Worm (Caenorhabditis elegans) whole organism, mixed stage, embryonic: ENCODE results near the gene F49C5.16.

ENCODE experiments used
- M03D4.4 ChIP-seq: sonication (generic microtip); optimal IDR thresholded peaks from 2 replicates; lab custom pipeline; 2017; ENCODE audit warnings: mild to moderate bottlenecking, missing genetic modification characterization, missing compliant biosample characterization
- bed-3 ChIP-seq: fragments of 200-800 bp; sonication (Bioruptor generic); optimal IDR thresholded peaks from 3 replicates; lab custom pipeline; 2018; ENCODE audit warnings: mild to moderate bottlenecking, missing genetic modification characterization, moderate library complexity, missing compliant biosample characterization
- blmp-1 ChIP-seq: fragments of 150-350 bp; optimal IDR thresholded peaks from 2 replicates; lab custom pipeline; 2014; ENCODE audit warnings: missing biosample characterization, missing genetic modification characterization
- ceh-39 ChIP-seq: fragments of 150-350 bp; optimal IDR thresholded peaks from 2 replicates; lab custom pipeline; 2014; ENCODE audit warnings: missing biosample characterization, missing genetic modification characterization
- ceh-43 ChIP-seq: fragments of 200-800 bp; sonication (Bioruptor generic); optimal IDR thresholded peaks from 2 replicates; lab custom pipeline; 2018; ENCODE audit warnings: mild to moderate bottlenecking, missing genetic modification characterization, moderate library complexity, missing compliant biosample characterization
- ceh-83 ChIP-seq: fragments of 200-800 bp; sonication (Bioruptor generic); optimal IDR thresholded peaks from 2 replicates; lab custom pipeline; 2018; ENCODE audit warnings: mild to moderate bottlenecking, missing genetic modification characterization, missing compliant biosample characterization
- ces-1 ChIP-seq: fragments of 150-350 bp; optimal IDR thresholded peaks from 2 replicates; lab custom pipeline; 2014; ENCODE audit warnings: missing biosample characterization, missing genetic modification reagents, missing genetic modification characterization
- cnd-1 ChIP-seq: fragments of 200-800 bp; sonication (Bioruptor generic); optimal IDR thresholded peaks from 2 replicates; lab custom pipeline; 2018; ENCODE audit warnings: mild to moderate bottlenecking, missing genetic modification characterization, missing compliant biosample characterization
- drap-1 ChIP-seq: fragments of 200-800 bp; sonication (Bioruptor generic); optimal IDR thresholded peaks from 3 replicates; lab custom pipeline; 2018; ENCODE audit warnings: mild to moderate bottlenecking, missing genetic modification characterization, missing compliant biosample characterization
- elt-1 ChIP-seq: sonication (generic microtip); optimal IDR thresholded peaks from 2 replicates; lab custom pipeline; 2017; ENCODE audit warnings: missing genetic modification characterization, mild to moderate bottlenecking, missing compliant biosample characterization, antibody characterized with exemption, moderate library complexity, borderline replicate concordance; ENCODE audit not compliant: insufficient read depth
- elt-3 ChIP-seq: fragments of 150-350 bp; optimal IDR thresholded peaks from 2 replicates; lab custom pipeline; 2014; ENCODE audit warnings: missing biosample characterization, missing genetic modification characterization
- flh-1 ChIP-seq: fragments of 200-800 bp; sonication (Bioruptor generic); optimal IDR thresholded peaks from 2 replicates; lab custom pipeline; 2018; ENCODE audit warnings: mild to moderate bottlenecking, missing genetic modification characterization, moderate library complexity, missing compliant biosample characterization
- hlh-1 ChIP-seq: fragments of 150-350 bp; optimal IDR thresholded peaks from 2 replicates; lab custom pipeline; 2014; ENCODE audit warnings: missing biosample characterization, missing genetic modification reagents, missing genetic modification characterization
- lin-13 ChIP-seq: fragments of 150-350 bp; optimal IDR thresholded peaks from 2 replicates; lab custom pipeline; 2014; ENCODE audit warnings: missing biosample characterization, missing genetic modification characterization
- lin-32 ChIP-seq: fragments of 200-800 bp; sonication (Bioruptor generic); optimal IDR thresholded peaks from 2 replicates; lab custom pipeline; 2018; ENCODE audit warnings: mild to moderate bottlenecking, missing genetic modification characterization, missing compliant biosample characterization
- lsy-2 ChIP-seq: fragments of 150-350 bp; optimal IDR thresholded peaks from 2 replicates; lab custom pipeline; 2014; ENCODE audit warnings: missing biosample characterization, missing genetic modification characterization
- mab-5 ChIP-seq: fragments of 150-350 bp; optimal IDR thresholded peaks from 2 replicates; lab custom pipeline; 2014; ENCODE audit warnings: missing biosample characterization, missing genetic modification characterization
- mep-1 ChIP-seq: fragments of 150-350 bp; optimal IDR thresholded peaks from 2 replicates; lab custom pipeline; 2017; ENCODE audit warnings: missing biosample characterization, missing genetic modification reagents, missing genetic modification characterization, inconsistent platforms
- nhr-12 ChIP-seq: fragments of 150-350 bp; optimal IDR thresholded peaks from 2 replicates; lab custom pipeline; 2014; ENCODE audit warnings: missing biosample characterization, missing genetic modification characterization
- nhr-2 ChIP-seq: fragments of 150-350 bp; optimal IDR thresholded peaks from 2 replicates; lab custom pipeline; 2014; ENCODE audit warnings: missing biosample characterization, missing genetic modification characterization
- nhr-76 ChIP-seq: sonication (generic microtip); optimal IDR thresholded peaks from 2 replicates; lab custom pipeline; 2017; ENCODE audit warnings: missing biosample characterization, missing genetic modification characterization
- pha-4 ChIP-seq: fragments of 150-350 bp; optimal IDR thresholded peaks from 2 replicates; lab custom pipeline; 2018; ENCODE audit warnings: missing biosample characterization, missing genetic modification reagents, missing genetic modification characterization
- sem-2 ChIP-seq: fragments of 200-800 bp; sonication (Bioruptor generic); optimal IDR thresholded peaks from 2 replicates; lab custom pipeline; 2018; ENCODE audit warnings: mild to moderate bottlenecking, missing genetic modification characterization, missing compliant biosample characterization
- snpc-4 ChIP-seq: fragments of 150-350 bp; optimal IDR thresholded peaks from 2 replicates; lab custom pipeline; 2014; ENCODE audit warnings: missing biosample characterization, missing genetic modification characterization
- sptf-1 ChIP-seq: sonication (generic microtip); optimal IDR thresholded peaks from 2 replicates; lab custom pipeline; 2017; ENCODE audit warnings: mild to moderate bottlenecking, missing genetic modification characterization, moderate library complexity, missing compliant biosample characterization
- tbx-8 ChIP-seq: fragments of 200-800 bp; sonication (Bioruptor generic); optimal IDR thresholded peaks from 2 replicates; lab custom pipeline; 2018; ENCODE audit warnings: mild to moderate bottlenecking, missing genetic modification characterization, moderate library complexity, missing compliant biosample characterization
- unc-39 ChIP-seq: fragments of 150-350 bp; optimal IDR thresholded peaks from 2 replicates; lab custom pipeline; 2014; ENCODE audit warnings: missing biosample characterization, missing genetic modification characterization
- unc-62 ChIP-seq: fragments of 150-350 bp; optimal IDR thresholded peaks from 2 replicates; lab custom pipeline; 2014; ENCODE audit warnings: missing biosample characterization, missing genetic modification reagents, missing genetic modification characterization
- zip-8 ChIP-seq: fragments of 150-350 bp; optimal IDR thresholded peaks from 2 replicates; lab custom pipeline; 2014; ENCODE audit warnings: missing biosample characterization, missing genetic modification characterization
- ztf-11 ChIP-seq: fragments of 150-350 bp; optimal IDR thresholded peaks from 2 replicates; lab custom pipeline; 2014; ENCODE audit warnings: missing biosample characterization, missing genetic modification characterization

F49C5.16 gene

DNA sequence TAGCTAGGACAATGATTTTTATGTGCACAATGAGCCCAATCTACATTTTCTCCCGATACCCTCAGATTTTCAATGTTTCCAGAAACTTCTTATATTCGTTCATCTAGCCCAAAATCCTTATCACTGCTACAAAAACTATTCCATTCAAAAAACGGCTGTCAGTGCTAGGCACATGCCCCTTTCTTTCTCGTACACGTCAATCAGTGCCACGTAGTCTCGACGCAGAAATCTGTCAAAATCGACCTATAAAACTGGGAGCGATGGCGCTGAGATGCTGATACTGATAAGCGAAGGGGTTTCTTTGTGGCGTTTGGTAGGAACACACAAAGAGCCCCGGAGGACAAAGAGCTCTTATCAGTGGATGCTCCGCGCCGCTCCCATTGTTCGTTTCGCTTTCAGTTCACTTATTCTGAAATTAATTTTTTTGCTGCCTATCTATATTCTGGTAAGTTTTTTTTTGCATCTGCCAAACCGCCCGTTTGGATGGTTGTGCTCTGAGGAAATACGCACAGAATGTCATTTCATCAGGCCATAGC, 28.8 kb upstream of the F49C5.16 start, which contains the start of gene srh-70:
Gene srh-70 (minus strand): TSS at position 51 of the 536 bp plus-strand sequence.
- TF ChIP-seq lin-13 (tag; lab: Kevin White, UChicago) (no peak), zip-8 (tag; lab: Kevin White, UChicago) (no peak), nhr-2 (no peak), ceh-83 (GFP tag; lab: Kevin White, UChicago) (no peak), nhr-76 (no peak), elt-3 (tag; lab: Kevin White, UChicago) (no peak), sptf-1 (tag; lab: Kevin White, UChicago) (no peak)

DNA sequence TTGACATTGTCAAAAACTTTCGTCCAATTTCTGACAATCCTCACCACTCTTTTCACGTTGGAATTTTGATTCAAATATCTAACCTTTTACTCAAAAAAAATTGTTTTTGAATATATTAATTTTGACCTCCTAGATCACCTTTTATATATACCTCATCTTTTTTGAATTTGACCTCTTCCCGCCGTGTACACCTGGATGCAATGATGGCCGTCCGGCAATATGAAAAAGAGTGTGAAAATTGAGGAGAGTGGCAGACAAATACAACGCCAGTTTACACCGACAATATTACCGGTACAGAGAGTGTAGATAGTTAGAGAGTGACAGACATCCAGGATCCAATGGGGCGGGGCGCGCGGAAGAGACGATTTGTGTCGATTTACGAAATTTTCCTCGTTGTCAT, 28.0 kb upstream of the F49C5.16 start, which contains the start of gene ceh-99:
Gene ceh-99 (plus strand): TSS at position 366 of the 400 bp plus-strand sequence.
- TF ChIP-seq unc-39 (tag; lab: Kevin White, UChicago) (no peak), ceh-43 (GFP tag; lab: Kevin White, UChicago) (no peak), elt-1 (no peak), lin-32 (GFP tag; lab: Kevin White, UChicago) (no peak), mep-1 (tag; lab: Kevin White, UChicago) (no peak), tbx-8 (GFP tag; lab: Kevin White, UChicago) (no peak), snpc-4 (tag; lab: Kevin White, UChicago) (no peak), ceh-39 (tag; lab: Kevin White, UChicago) (no peak), mab-5 (tag; lab: Kevin White, UChicago) (no peak), ceh-83 (GFP tag; lab: Kevin White, UChicago) (no peak), lin-13 (tag; lab: Kevin White, UChicago) (no peak), blmp-1 (tag; lab: Kevin White, UChicago) (no peak), nhr-12 (tag; lab: Kevin White, UChicago) (no peak), bed-3 (GFP tag; lab: Kevin White, UChicago) (no peak), ces-1 (GFP tag; lab: Kevin White, UChicago) (no peak)
- TF ChIP-seq, all 35 proteins: peak for 0

DNA sequence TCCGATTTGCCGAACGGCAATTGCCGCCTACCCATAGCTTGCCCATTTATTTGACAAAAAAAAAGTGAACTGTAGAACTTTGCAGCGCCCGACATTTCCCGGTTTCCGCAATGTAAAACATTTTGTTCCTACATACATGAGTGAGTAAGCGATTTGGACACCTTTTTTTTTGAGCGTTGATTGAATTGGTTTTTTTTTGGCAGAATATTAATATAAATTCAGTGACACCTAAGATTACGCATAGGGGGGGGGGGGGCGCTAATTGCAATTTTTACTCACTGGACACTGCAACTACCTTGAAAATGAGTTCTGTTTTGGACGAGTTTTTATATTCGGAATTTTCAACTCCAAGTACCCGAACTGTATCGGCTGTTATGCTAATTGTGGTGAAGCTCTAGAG, 22.1 kb upstream of the F49C5.16 start, which contains the start of gene srx-118:
Gene srx-118 (plus strand): TSS at position 301 of the 400 bp plus-strand sequence.
- TF ChIP-seq drap-1 (GFP tag; lab: Kevin White, UChicago) = no peak
- TF ChIP-seq hlh-1 (tag; lab: Kevin White, UChicago) = no peak

DNA sequence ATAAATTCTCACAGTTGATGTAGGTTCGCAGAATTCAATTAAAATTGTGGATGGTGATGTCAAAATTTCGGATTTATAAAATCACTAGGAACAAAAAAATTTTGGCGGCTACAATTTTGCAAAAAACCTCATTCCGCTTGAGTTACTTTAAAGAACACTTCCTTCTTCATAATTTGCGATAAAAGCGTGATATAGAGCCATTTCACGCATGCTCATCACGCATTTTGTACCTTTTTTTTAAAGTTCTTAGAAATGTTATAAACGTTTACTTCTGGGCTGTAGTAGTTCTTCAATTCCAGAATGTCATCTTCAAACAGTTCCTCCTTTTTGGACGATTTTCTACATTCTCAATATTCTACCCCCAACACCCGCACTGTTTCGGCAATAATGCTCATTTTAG, 19.7 kb upstream of the F49C5.16 start, which contains the start of gene srx-119:
Gene srx-119 (plus strand): TSS at position 301 of the 400 bp plus-strand sequence.
- no peak for TF ChIP-seq nhr-2
- no peak for TF ChIP-seq ztf-11 (tag; lab: Kevin White, UChicago)
- no peak for TF ChIP-seq drap-1 (GFP tag; lab: Kevin White, UChicago)
- TF ChIP-seq hlh-1 (tag; lab: Kevin White, UChicago) = no peak
- no peak for TF ChIP-seq sptf-1 (tag; lab: Kevin White, UChicago)
- TF ChIP-seq nhr-12 (tag; lab: Kevin White, UChicago) = no peak
- TF ChIP-seq M03D4.4 = no peak
- TF ChIP-seq pha-4 (tag; lab: Kevin White, UChicago) = no peak
- no peak for TF ChIP-seq mep-1 (tag; lab: Kevin White, UChicago)
- no peak for TF ChIP-seq sem-2 (GFP tag; lab: Kevin White, UChicago)
- TF ChIP-seq, all 35 proteins: peak for 0

DNA sequence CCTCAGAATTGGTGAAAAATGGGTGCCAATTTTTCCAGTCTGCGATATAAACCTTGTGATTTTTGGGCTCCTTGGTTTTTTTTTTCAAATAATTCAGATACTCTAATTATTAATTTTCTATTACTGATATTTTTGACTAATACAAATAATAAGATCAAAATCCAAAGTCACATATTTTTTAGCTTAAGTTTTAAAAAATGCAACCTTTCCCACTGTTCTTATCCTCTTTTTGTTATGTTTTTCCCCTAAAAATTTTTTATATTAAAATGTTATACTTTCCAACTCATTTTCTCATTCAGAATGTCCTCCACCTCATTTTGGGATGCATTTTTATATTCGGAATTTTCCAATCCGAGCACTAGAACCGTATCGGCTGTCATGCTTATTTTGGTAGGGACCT, 16.7 kb upstream of the F49C5.16 start, which contains the start of gene srx-120:
Gene srx-120 (plus strand): TSS at position 301 of the 400 bp plus-strand sequence.
- TF ChIP-seq elt-3 (tag; lab: Kevin White, UChicago) (no peak), nhr-12 (tag; lab: Kevin White, UChicago) (no peak), ceh-39 (tag; lab: Kevin White, UChicago) (no peak), lin-32 (GFP tag; lab: Kevin White, UChicago) (no peak), nhr-2 (no peak), mep-1 (tag; lab: Kevin White, UChicago) (no peak), tbx-8 (GFP tag; lab: Kevin White, UChicago) (no peak), nhr-76 (no peak)

DNA sequence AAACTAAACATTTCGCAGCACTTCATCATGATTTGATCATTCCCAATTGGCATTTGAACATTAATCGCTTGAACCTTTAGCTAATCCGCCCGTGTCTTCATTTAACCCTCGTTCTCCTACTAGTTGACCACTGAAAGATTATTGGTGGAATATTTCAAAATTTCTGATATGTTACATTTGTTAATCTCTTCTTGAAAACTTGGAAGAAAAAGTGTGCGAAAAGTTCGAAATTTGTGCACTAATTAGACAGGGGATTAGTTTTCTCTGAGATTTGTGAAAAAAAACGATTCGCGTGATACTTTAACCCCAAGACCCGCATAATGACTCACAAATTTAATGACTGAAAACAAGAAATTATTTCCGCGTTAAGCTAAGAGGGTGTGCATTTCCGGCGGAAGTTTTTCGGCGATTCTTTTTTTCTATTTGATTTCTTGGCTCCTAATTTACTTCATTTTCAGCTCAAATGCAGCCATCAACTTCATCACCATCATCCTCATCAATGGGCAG, 12.3 kb upstream of the F49C5.16 start, which contains the start of gene nimk-1:
Gene nimk-1 (plus strand): TSS at position 457 of the 507 bp plus-strand sequence.
- TF ChIP-seq ceh-43 (GFP tag; lab: Kevin White, UChicago) = no peak
- TF ChIP-seq lsy-2 (tag; lab: Kevin White, UChicago) = no peak
- TF ChIP-seq unc-62 (GFP tag; lab: Kevin White, UChicago) = no peak
- no peak for TF ChIP-seq snpc-4 (tag; lab: Kevin White, UChicago)
- no peak for TF ChIP-seq blmp-1 (tag; lab: Kevin White, UChicago)
- no peak for TF ChIP-seq mab-5 (tag; lab: Kevin White, UChicago)
- TF ChIP-seq ces-1 (GFP tag; lab: Kevin White, UChicago) = no peak
- no peak for TF ChIP-seq cnd-1 (tag; lab: Kevin White, UChicago)
- no peak for TF ChIP-seq flh-1 (GFP tag; lab: Kevin White, UChicago)
- TF ChIP-seq elt-3 (tag; lab: Kevin White, UChicago) = no peak
- TF ChIP-seq, all 35 proteins: peak for 0
